Worm (Caenorhabditis elegans): Measurements from ENCODE around the gene EGAP9.3.

ce11 chrV:6611058-6611457 lies 31.1 kb upstream of the EGAP9.3 start, which contains the start of gene gon-14:
- no peak for TF ChIP-seq lsy-2 (tag; optimal IDR thresholded peaks at IDR 0.05)
- no peak for TF ChIP-seq R02D3.7 (tag; optimal IDR thresholded peaks at IDR 0.05)
- no peak for TF ChIP-seq hlh-30 (tag; optimal IDR thresholded peaks at IDR 0.05; ENCODE audit: insufficient read depth)
- no peak for TF ChIP-seq nhr-102 (tag; optimal IDR thresholded peaks at IDR 0.05)
- no peak for TF ChIP-seq ztf-11 (tag; optimal IDR thresholded peaks at IDR 0.05)
- TF ChIP-seq Y105C5A.15 (GFP tag; IDR thresholded peaks at IDR 0.05), result no peak
- no peak for TF ChIP-seq aha-1 (tag)
- TF ChIP-seq unc-39 (tag; optimal IDR thresholded peaks at IDR 0.05), result no peak

All from whole organism, L4 larva.